Worm (Caenorhabditis elegans): ENCODE measurements around the gene F27E5.8.

DNA sequence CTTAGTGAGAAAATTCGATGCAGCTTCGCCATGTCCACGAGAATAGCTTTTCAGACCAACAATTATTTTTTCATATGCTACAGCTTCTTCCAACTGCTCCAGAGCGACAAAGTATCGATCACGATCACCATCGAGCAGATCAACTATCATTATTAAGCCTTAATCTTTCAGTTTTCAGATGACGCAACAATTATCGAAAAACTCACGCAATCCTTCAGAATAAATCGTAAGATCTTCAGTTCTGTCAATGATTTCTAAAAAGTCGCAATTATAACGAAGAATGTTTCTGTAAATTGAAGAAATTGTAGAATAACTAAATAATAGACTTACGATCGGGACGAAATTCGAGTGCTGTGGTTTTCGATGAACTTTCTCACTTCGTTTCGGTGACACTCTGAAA, 24.1 kb downstream of the F27E5.8 start:
- TF ChIP-seq flt-1 (GFP tag; IDR thresholded peaks at IDR 0.05) (no peak), ztf-29 (GFP tag; IDR thresholded peaks at IDR 0.05) (no peak)
